Worm (Caenorhabditis elegans) whole organism, L2 larva: ENCODE data around the gene spig-9.

Source experiments
- C34F6.9 ChIP-seq: fragments of 150-350 bp; optimal IDR thresholded peaks from 2 replicates; lab custom pipeline; 2014; ENCODE audit warnings: missing biosample characterization, missing genetic modification characterization
- F13H6.1 ChIP-seq: sonication (generic microtip); optimal IDR thresholded peaks from 2 replicates; lab custom pipeline; 2016; ENCODE audit warnings: missing genetic modification characterization, missing compliant biosample characterization
- R02D3.7 ChIP-seq: fragments of 150-350 bp; optimal IDR thresholded peaks from 2 replicates; lab custom pipeline; 2014; ENCODE audit warnings: missing biosample characterization, missing genetic modification characterization
- Y55F3AM.14 ChIP-seq: fragments of 200-800 bp; sonication (Bioruptor generic); optimal IDR thresholded peaks from 2 replicates; lab custom pipeline; 2018; ENCODE audit warnings: mild to moderate bottlenecking, missing genetic modification characterization, missing compliant biosample characterization
- ZK546.5 ChIP-seq: sonication (generic microtip); optimal IDR thresholded peaks from 2 replicates; lab custom pipeline; 2017; ENCODE audit warnings: missing biosample characterization, missing genetic modification characterization
- alr-1 ChIP-seq: fragments of 150-350 bp; optimal IDR thresholded peaks from 2 replicates; lab custom pipeline; 2014; ENCODE audit warnings: missing biosample characterization, missing genetic modification characterization
- aly-2 ChIP-seq: fragments of 150-350 bp; optimal IDR thresholded peaks from 2 replicates; lab custom pipeline; 2014; ENCODE audit warnings: missing biosample characterization, missing genetic modification characterization
- ama-1 ChIP-seq: fragments of 150-350 bp; optimal IDR thresholded peaks from 2 replicates; lab custom pipeline; 2018; ENCODE audit warnings: inconsistent platforms
- blmp-1 ChIP-seq: sonication (generic microtip); optimal IDR thresholded peaks from 2 replicates; lab custom pipeline; 2017; ENCODE audit warnings: missing genetic modification characterization, mild to moderate bottlenecking, missing compliant biosample characterization, antibody characterized with exemption, moderate library complexity; ENCODE audit not compliant: insufficient read depth
- ceh-16 ChIP-seq: fragments of 150-350 bp; optimal IDR thresholded peaks from 2 replicates; lab custom pipeline; 2014; ENCODE audit warnings: missing biosample characterization, missing genetic modification characterization
- crh-2 ChIP-seq: sonication (generic microtip); optimal IDR thresholded peaks from 2 replicates; lab custom pipeline; 2017; ENCODE audit warnings: missing biosample characterization, missing genetic modification characterization
- dmd-4 ChIP-seq: sonication (generic microtip); optimal IDR thresholded peaks from 2 replicates; lab custom pipeline; 2017; ENCODE audit warnings: missing biosample characterization, missing genetic modification characterization
- egl-27 ChIP-seq: sonication (generic microtip); optimal IDR thresholded peaks from 3 replicates; lab custom pipeline; 2017; ENCODE audit warnings: missing biosample characterization, missing genetic modification reagents, missing genetic modification characterization
- elt-3 ChIP-seq: sonication (generic microtip); optimal IDR thresholded peaks from 2 replicates; lab custom pipeline; 2017; ENCODE audit warnings: missing biosample characterization, missing genetic modification characterization
- fos-1 ChIP-seq: fragments of 150-350 bp; optimal IDR thresholded peaks from 2 replicates; lab custom pipeline; 2014; ENCODE audit warnings: missing biosample characterization, missing genetic modification characterization
- gmeb-1 ChIP-seq: fragments of 150-350 bp; optimal IDR thresholded peaks from 2 replicates; lab custom pipeline; 2014; ENCODE audit warnings: missing biosample characterization, missing genetic modification characterization
- lin-11 ChIP-seq: fragments of 150-350 bp; sonication (generic microtip); optimal IDR thresholded peaks from 2 replicates; lab custom pipeline; 2014; ENCODE audit warnings: missing biosample characterization, missing genetic modification characterization, inconsistent platforms, mixed read lengths
- lin-13 ChIP-seq: fragments of 150-350 bp; optimal IDR thresholded peaks from 2 replicates; lab custom pipeline; 2014; ENCODE audit warnings: missing biosample characterization, missing genetic modification reagents, missing genetic modification characterization
- lsy-2 ChIP-seq, 2 experiments: fragments of 150-350 bp in 1 of 2; sonication (generic microtip) in 1 of 2; optimal IDR thresholded peaks; 2 replicates each; lab custom pipeline; 2014 to 2017; ENCODE audit warnings: missing biosample characterization in 2 of 2, missing genetic modification characterization in 2 of 2
- mab-5 ChIP-seq: fragments of 150-350 bp; optimal IDR thresholded peaks from 2 replicates; lab custom pipeline; 2014; ENCODE audit warnings: missing biosample characterization, missing genetic modification characterization
- mdl-1 ChIP-seq, 2 experiments: fragments of 150-350 bp in 1 of 2; sonication (generic microtip) in 1 of 2; optimal IDR thresholded peaks; 2 replicates each; lab custom pipeline; 2017; ENCODE audit warnings: missing biosample characterization in 2 of 2, missing genetic modification characterization in 2 of 2
- nhr-10 ChIP-seq: sonication (generic microtip); optimal IDR thresholded peaks from 2 replicates; lab custom pipeline; 2017; ENCODE audit warnings: missing biosample characterization, missing genetic modification characterization
- nhr-11 ChIP-seq: fragments of 150-350 bp; optimal IDR thresholded peaks from 2 replicates; lab custom pipeline; 2014; ENCODE audit warnings: missing biosample characterization, missing genetic modification characterization
- nhr-12 ChIP-seq: fragments of 150-350 bp; optimal IDR thresholded peaks from 2 replicates; lab custom pipeline; 2014; ENCODE audit warnings: missing biosample characterization, missing genetic modification characterization
- nhr-129 ChIP-seq: fragments of 150-350 bp; optimal IDR thresholded peaks from 2 replicates; lab custom pipeline; 2014; ENCODE audit warnings: missing biosample characterization, missing genetic modification characterization
- nhr-21 ChIP-seq: fragments of 150-350 bp; optimal IDR thresholded peaks from 2 replicates; lab custom pipeline; 2014; ENCODE audit warnings: missing biosample characterization, missing genetic modification characterization
- nhr-237 ChIP-seq: fragments of 150-350 bp; optimal IDR thresholded peaks from 2 replicates; lab custom pipeline; 2014; ENCODE audit warnings: missing biosample characterization, missing genetic modification characterization
- nhr-25 ChIP-seq: fragments of 150-350 bp; sonication (generic microtip); optimal IDR thresholded peaks from 3 replicates; lab custom pipeline; 2014; ENCODE audit warnings: missing biosample characterization, missing genetic modification characterization
- nhr-77 ChIP-seq: fragments of 150-350 bp; optimal IDR thresholded peaks from 2 replicates; lab custom pipeline; 2014; ENCODE audit warnings: missing biosample characterization, missing genetic modification characterization
- sem-4 ChIP-seq: fragments of 150-350 bp; optimal IDR thresholded peaks from 2 replicates; lab custom pipeline; 2014; ENCODE audit warnings: missing biosample characterization, missing genetic modification reagents, missing genetic modification characterization
- skn-1 ChIP-seq: sonication (generic microtip); optimal IDR thresholded peaks from 2 replicates; lab custom pipeline; 2017; ENCODE audit warnings: missing biosample characterization, missing genetic modification characterization
- sma-3 ChIP-seq: sonication (generic microtip); optimal IDR thresholded peaks from 2 replicates; lab custom pipeline; 2016; ENCODE audit warnings: missing genetic modification reagents, missing genetic modification characterization, missing compliant biosample characterization
- sma-9 ChIP-seq, 2 experiments: fragments of 150-350 bp in 1 of 2; sonication (generic microtip) in 1 of 2; optimal IDR thresholded peaks; 2 replicates each; lab custom pipeline; 2014 to 2016; ENCODE audit warnings: missing genetic modification characterization in 2 of 2, mild to moderate bottlenecking in 1 of 2, missing biosample characterization in 1 of 2, missing compliant biosample characterization in 1 of 2, missing genetic modification reagents in 1 of 2, moderate library complexity in 1 of 2
- snpc-4 ChIP-seq: fragments of 150-350 bp; optimal IDR thresholded peaks from 2 replicates; lab custom pipeline; 2014; ENCODE audit warnings: missing biosample characterization, missing genetic modification characterization
- unc-39 ChIP-seq: fragments of 150-350 bp; optimal IDR thresholded peaks from 2 replicates; lab custom pipeline; 2014; ENCODE audit warnings: missing biosample characterization, missing genetic modification characterization
- unc-55 ChIP-seq: fragments of 150-350 bp; sonication (generic microtip); optimal IDR thresholded peaks from 3 replicates; lab custom pipeline; 2014; ENCODE audit warnings: missing biosample characterization, missing genetic modification reagents, missing genetic modification characterization
- unc-62 ChIP-seq: fragments of 150-350 bp; optimal IDR thresholded peaks from 2 replicates; lab custom pipeline; 2014; ENCODE audit warnings: missing biosample characterization, missing genetic modification reagents, missing genetic modification characterization
- zag-1 ChIP-seq: fragments of 150-350 bp; optimal IDR thresholded peaks from 2 replicates; lab custom pipeline; 2014; ENCODE audit warnings: missing biosample characterization, missing genetic modification characterization
- ztf-11 ChIP-seq: sonication (generic microtip); optimal IDR thresholded peaks from 2 replicates; lab custom pipeline; 2017; ENCODE audit warnings: missing biosample characterization, missing genetic modification characterization
- ztf-4 ChIP-seq: fragments of 150-350 bp; optimal IDR thresholded peaks from 2 replicates; lab custom pipeline; 2014; ENCODE audit warnings: missing biosample characterization, missing genetic modification characterization

spig-9 gene

DNA sequence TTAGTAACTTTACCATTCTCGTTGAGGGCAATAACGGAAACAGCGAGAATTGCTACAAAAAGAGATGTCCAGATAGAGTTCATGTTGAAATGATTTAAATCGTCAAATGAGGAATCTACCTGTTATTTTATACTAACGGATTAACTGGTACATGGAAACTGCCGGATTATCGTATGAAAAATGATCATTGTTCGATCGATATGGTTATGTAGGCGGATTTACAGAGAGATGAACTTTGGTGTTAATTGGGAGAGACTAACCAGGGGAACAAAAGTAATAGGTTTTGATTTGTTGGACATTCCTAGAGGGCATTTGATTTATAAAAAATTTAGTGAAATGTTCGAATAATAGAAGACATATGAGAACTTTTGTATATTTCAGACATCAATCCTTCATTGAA, at the start of gene spig-9:
spig-9 (minus strand) TSS at position 101 of the 400 bp plus-strand sequence.
- TF ChIP-seq nhr-25 (tag; lab: Kevin White, UChicago) (no peak), nhr-237 (tag; lab: Kevin White, UChicago) (no peak), aly-2 (tag; lab: Kevin White, UChicago) (no peak)

DNA sequence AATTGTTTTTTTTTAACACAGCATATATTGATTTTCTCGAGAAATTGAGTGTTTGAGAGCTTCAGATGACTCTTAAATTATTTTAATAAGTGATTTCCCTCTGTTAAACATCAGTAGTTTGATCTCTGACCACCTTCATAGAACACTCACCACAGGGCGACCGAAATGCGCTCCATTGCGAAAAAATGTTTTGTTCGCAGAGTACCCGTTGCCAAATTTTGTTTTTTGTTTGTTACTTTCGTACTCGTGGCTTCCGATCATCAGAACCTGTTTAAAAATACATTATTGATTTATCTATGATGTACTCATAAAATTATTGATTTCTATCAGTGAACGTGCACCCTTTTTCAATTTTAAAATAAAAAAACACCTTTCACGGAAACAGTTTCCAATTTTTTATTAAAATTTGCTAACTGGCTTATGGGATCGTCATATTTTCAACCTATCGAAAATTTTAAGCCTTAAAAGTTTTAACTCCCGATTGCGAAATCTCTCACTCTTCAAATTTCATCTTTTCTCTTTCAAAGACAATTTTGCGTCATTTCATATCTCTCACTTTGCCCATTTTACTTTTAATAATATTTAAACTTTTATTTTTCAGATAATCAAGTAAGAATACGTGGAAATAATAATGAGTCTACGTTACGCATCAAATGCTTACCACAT, 49.1 kb upstream of the spig-9 start, which contains the start of gene letm-1:
letm-1 (plus strand) TSS at position 598 of the 666 bp plus-strand sequence.
- TF ChIP-seq C34F6.9 (tag; lab: Kevin White, UChicago) (peak; percentile 24), lsy-2 (tag; optimal IDR thresholded peaks at IDR 0.05; lab: Kevin White, UChicago) (peak in 1 of 2 experiments; percentile 21), lin-13 (GFP tag; lab: Kevin White, UChicago) (no peak), nhr-129 (tag; lab: Kevin White, UChicago) (peak; percentile 9), fos-1 (tag; lab: Kevin White, UChicago) (peak; percentile 32), crh-2 (tag; lab: Kevin White, UChicago) (peak; percentile 58)
- TF ChIP-seq, all 48 proteins: peak for 5

DNA sequence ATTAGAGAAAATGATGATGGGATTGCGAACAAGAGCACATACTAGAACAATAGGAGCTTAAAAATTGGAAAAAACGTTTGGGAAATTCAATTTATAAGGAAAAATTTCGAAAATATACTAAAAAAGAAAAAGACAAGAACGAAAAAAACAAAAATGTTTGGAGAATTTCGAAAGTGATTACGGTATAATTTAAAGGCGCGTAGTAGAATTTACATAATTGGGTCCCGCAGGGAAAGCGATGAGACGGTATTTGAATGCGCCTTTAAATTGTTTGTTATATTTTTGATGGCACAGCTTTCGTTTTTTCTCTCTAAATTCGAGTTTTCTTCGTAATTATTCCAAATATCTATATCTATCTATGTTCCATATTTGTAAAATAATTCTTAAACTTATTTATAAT, 48.4 kb upstream of the spig-9 start:
- TF ChIP-seq ceh-16 (tag; lab: Kevin White, UChicago) (no peak), fos-1 (tag; lab: Kevin White, UChicago) (no peak), nhr-10 (tag; lab: Kevin White, UChicago) (no peak), lin-13 (GFP tag; lab: Kevin White, UChicago) (no peak), mab-5 (no peak), nhr-11 (tag; lab: Kevin White, UChicago) (no peak), ZK546.5 (tag; lab: Kevin White, UChicago) (no peak), R02D3.7 (tag; lab: Kevin White, UChicago) (no peak), skn-1 (tag; lab: Kevin White, UChicago) (no peak), aly-2 (tag; lab: Kevin White, UChicago) (no peak), egl-27 (no peak), nhr-21 (no peak), lin-11 (tag; lab: Kevin White, UChicago) (no peak)

DNA sequence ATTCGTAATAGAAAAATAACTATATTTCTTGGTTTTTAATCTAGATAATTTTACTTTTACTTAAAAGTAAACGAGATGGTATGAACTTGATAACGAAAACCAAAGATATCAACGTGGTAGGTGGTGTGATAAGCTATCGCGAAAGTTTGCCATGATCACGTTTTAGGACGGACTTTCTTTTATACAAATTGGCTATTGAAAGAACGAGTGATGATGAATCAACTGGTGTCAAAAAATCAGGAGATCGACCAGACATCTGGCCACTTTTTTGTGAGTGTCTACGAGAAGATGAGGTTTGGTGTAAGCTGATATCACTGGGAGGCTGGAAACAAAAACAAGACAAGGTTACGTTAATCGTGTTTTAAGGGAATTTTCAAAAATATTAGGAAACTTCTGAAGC, 47.5 kb upstream of the spig-9 start:
- peak; percentile 48 for TF ChIP-seq fos-1 (tag; lab: Kevin White, UChicago)
- TF ChIP-seq crh-2 (tag; lab: Kevin White, UChicago) = peak; percentile 45
- TF ChIP-seq blmp-1 (tag; lab: Kevin White, UChicago) = peak; percentile 87
- TF ChIP-seq nhr-12 = no peak
- TF ChIP-seq sma-9 (GFP tag; optimal IDR thresholded peaks at IDR 0.05; lab: Kevin White, UChicago) = peak; percentile 82
- no peak for TF ChIP-seq sma-9 (tag; optimal IDR thresholded peaks at IDR 0.05; lab: Kevin White, UChicago)

DNA sequence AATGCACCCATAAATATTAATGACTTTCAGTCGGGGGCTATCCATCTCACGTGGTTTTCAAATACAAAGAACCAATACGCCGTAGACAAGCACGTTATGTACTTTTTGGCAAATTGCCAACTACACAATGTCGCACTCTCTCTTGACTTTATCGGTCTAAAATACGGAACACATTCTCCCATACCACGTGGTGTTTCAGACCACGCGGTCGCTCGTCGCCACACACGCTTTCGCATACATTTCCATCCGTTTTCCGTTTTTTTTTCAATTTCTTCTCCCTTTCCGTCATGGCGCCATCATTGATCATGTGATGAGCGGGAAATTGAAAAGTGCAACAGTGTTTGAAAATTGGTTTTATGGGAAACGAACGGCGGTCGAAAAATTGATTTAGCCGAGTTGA, 46.9 kb upstream of the spig-9 start:
- TF ChIP-seq nhr-25 (tag; lab: Kevin White, UChicago) (peak; percentile 92), ztf-4 (tag; lab: Kevin White, UChicago) (peak; percentile 89), C34F6.9 (tag; lab: Kevin White, UChicago) (peak; percentile 91), zag-1 (tag; lab: Kevin White, UChicago) (no peak), lin-11 (tag; lab: Kevin White, UChicago) (peak; percentile 52), F13H6.1 (tag; lab: Kevin White, UChicago) (peak; percentile 95), skn-1 (tag; lab: Kevin White, UChicago) (peak; percentile 49), unc-62 (GFP tag; lab: Kevin White, UChicago) (peak; percentile 49), ceh-16 (tag; lab: Kevin White, UChicago) (peak; percentile 50), elt-3 (tag; lab: Kevin White, UChicago) (no peak), mdl-1 (tag; optimal IDR thresholded peaks at IDR 0.05; lab: Kevin White, UChicago) (peak; percentile 91 to 94), fos-1 (tag; lab: Kevin White, UChicago) (peak; percentile 63), sem-4 (tag; lab: Kevin White, UChicago) (peak; percentile 94), crh-2 (tag; lab: Kevin White, UChicago) (peak; percentile 93), nhr-237 (tag; lab: Kevin White, UChicago) (no peak), alr-1 (tag; lab: Kevin White, UChicago) (no peak), nhr-21 (peak; percentile 97), blmp-1 (tag; lab: Kevin White, UChicago) (peak; percentile 97), sma-9 (GFP tag; optimal IDR thresholded peaks at IDR 0.05; lab: Kevin White, UChicago) (peak; percentile 99), sma-9 (tag; optimal IDR thresholded peaks at IDR 0.05; lab: Kevin White, UChicago) (peak; percentile 55), nhr-129 (tag; lab: Kevin White, UChicago) (peak; percentile 93), snpc-4 (tag; lab: Kevin White, UChicago) (peak; percentile 59), nhr-77 (tag; lab: Kevin White, UChicago) (no peak), lin-13 (GFP tag; lab: Kevin White, UChicago) (peak; percentile 42), mab-5 (peak; percentile 29), ztf-11 (tag; lab: Kevin White, UChicago) (no peak), dmd-4 (tag; lab: Kevin White, UChicago) (no peak), gmeb-1 (tag; lab: Kevin White, UChicago) (peak; percentile 71), lsy-2 (tag; optimal IDR thresholded peaks at IDR 0.05; lab: Kevin White, UChicago) (peak in 1 of 2 experiments; percentile 86), sma-3 (peak; percentile 97), unc-39 (no peak), Y55F3AM.14 (peak; percentile 71), ama-1 (lab: Kevin White, UChicago) (peak; percentile 40), egl-27 (peak; percentile 94), nhr-10 (tag; lab: Kevin White, UChicago) (no peak), unc-55 (peak; percentile 49)
